Fruit fly (Drosophila melanogaster) whole organism, prepupa: ENCODE results near the gene CG2082.

Experiments
- Blimp-1 ChIP-seq: fragments of 200-800 bp; sonication (Bioruptor generic); optimal IDR thresholded peaks from 3 replicates; lab custom pipeline; 2017; ENCODE audit warnings: missing biosample characterization, missing genetic modification characterization, mild to moderate bottlenecking, moderate library complexity, missing genetic modification reagents
- CG10631 ChIP-seq: fragments of 200-800 bp; sonication (Bioruptor generic); optimal IDR thresholded peaks from 2 replicates; lab custom pipeline; 2016; ENCODE audit warnings: missing biosample characterization, missing genetic modification characterization
- CG10669 ChIP-seq: fragments of 200-800 bp; sonication (Bioruptor generic); optimal IDR thresholded peaks from 3 replicates; lab custom pipeline; 2018; ENCODE audit warnings: missing biosample characterization, mild to moderate bottlenecking, missing genetic modification characterization, moderate library complexity
- CG11294 ChIP-seq: fragments of 200-800 bp; sonication (Bioruptor generic); IDR thresholded peaks from 2 replicates; pipeline ENCODE4 v1.3.6; 2022; ENCODE audit warnings: missing biosample characterization, missing genetic modification characterization
- CG11762 ChIP-seq: fragments of 200-800 bp; sonication (Bioruptor generic); optimal IDR thresholded peaks from 3 replicates; lab custom pipeline; 2016; ENCODE audit warnings: missing biosample characterization, missing genetic modification characterization; ENCODE audit not compliant: insufficient read depth
- CG11902 ChIP-seq: fragments of 200-800 bp; sonication (Bioruptor generic); optimal IDR thresholded peaks from 3 replicates; lab custom pipeline; 2016; ENCODE audit warnings: missing biosample characterization, missing genetic modification characterization
- CG15336 ChIP-seq: fragments of 200-800 bp; sonication (Bioruptor generic); IDR thresholded peaks from 2 replicates; pipeline ENCODE4 v1.3.6; 2022; ENCODE audit warnings: missing biosample characterization, missing genetic modification characterization
- CG1621 ChIP-seq: fragments of 200-800 bp; sonication (Bioruptor generic); optimal IDR thresholded peaks from 3 replicates; lab custom pipeline; 2018; ENCODE audit warnings: missing biosample characterization, mild to moderate bottlenecking, missing genetic modification characterization
- CG31627 ChIP-seq: fragments of 200-800 bp; sonication (Bioruptor generic); optimal IDR thresholded peaks from 3 replicates; lab custom pipeline; 2016; ENCODE audit warnings: missing biosample characterization, missing genetic modification characterization
- CG34406 ChIP-seq: fragments of 200-800 bp; sonication (Bioruptor generic); optimal IDR thresholded peaks from 3 replicates; lab custom pipeline; 2016; ENCODE audit warnings: missing biosample characterization, missing genetic modification characterization
- CG3919 ChIP-seq: fragments of 200-800 bp; sonication (Bioruptor generic); optimal IDR thresholded peaks from 3 replicates; lab custom pipeline; 2016; ENCODE audit warnings: missing biosample characterization, missing genetic modification characterization
- CG4318 ChIP-seq: fragments of 200-800 bp; sonication (Bioruptor generic); optimal IDR thresholded peaks from 3 replicates; lab custom pipeline; 2017; ENCODE audit warnings: missing biosample characterization, mild to moderate bottlenecking, missing genetic modification characterization
- CG6276 ChIP-seq: fragments of 200-800 bp; sonication (Bioruptor generic); optimal IDR thresholded peaks from 2 replicates; lab custom pipeline; 2017; ENCODE audit warnings: missing biosample characterization, mild to moderate bottlenecking, missing genetic modification characterization
- CG6792 ChIP-seq: fragments of 200-800 bp; sonication (Bioruptor generic); optimal IDR thresholded peaks from 3 replicates; lab custom pipeline; 2016; ENCODE audit warnings: missing biosample characterization, missing genetic modification characterization
- CG6808 ChIP-seq: fragments of 200-800 bp; sonication (Bioruptor generic); optimal IDR thresholded peaks from 3 replicates; lab custom pipeline; 2017; ENCODE audit warnings: missing biosample characterization, missing genetic modification characterization, mild to moderate bottlenecking, moderate library complexity, missing genetic modification reagents
- CG7368 ChIP-seq: fragments of 200-800 bp; sonication (Bioruptor generic); optimal IDR thresholded peaks from 3 replicates; lab custom pipeline; 2016; ENCODE audit warnings: missing biosample characterization, missing genetic modification characterization
- CG8119 ChIP-seq: fragments of 200-800 bp; sonication (Bioruptor generic); IDR thresholded peaks from 3 replicates; pipeline ENCODE4 v1.3.6; 2022; ENCODE audit warnings: missing biosample characterization, missing genetic modification characterization
- CG8632 ChIP-seq: fragments of 200-800 bp; sonication (Bioruptor generic); optimal IDR thresholded peaks from 3 replicates; lab custom pipeline; 2016; ENCODE audit warnings: missing biosample characterization, missing genetic modification characterization
- CG9139 ChIP-seq: fragments of 200-800 bp; sonication (Bioruptor generic); optimal IDR thresholded peaks from 3 replicates; lab custom pipeline; 2017; ENCODE audit warnings: missing biosample characterization, mild to moderate bottlenecking, missing genetic modification characterization
- Eip75B ChIP-seq: fragments of 200-800 bp; sonication (Bioruptor generic); optimal IDR thresholded peaks from 3 replicates; lab custom pipeline; 2016; ENCODE audit warnings: missing biosample characterization, missing genetic modification characterization
- Eip78C ChIP-seq: fragments of 200-800 bp; sonication (Bioruptor generic); peaks from one replicate; lab custom pipeline; 2016; ENCODE audit warnings: missing biosample characterization, missing genetic modification characterization
- Eip93F ChIP-seq: fragments of 200-800 bp; sonication (Bioruptor generic); optimal IDR thresholded peaks from 2 replicates; lab custom pipeline; 2016; ENCODE audit warnings: missing biosample characterization, mild to moderate bottlenecking, missing genetic modification characterization
- Ets21C ChIP-seq: fragments of 200-800 bp; sonication (Bioruptor generic); optimal IDR thresholded peaks from 3 replicates; lab custom pipeline; 2016; ENCODE audit warnings: missing biosample characterization, missing genetic modification characterization
- Ets96B ChIP-seq: fragments of 200-800 bp; optimal IDR thresholded peaks from 2 replicates; lab custom pipeline; 2019; ENCODE audit warnings: missing biosample characterization, mild to moderate bottlenecking, missing genetic modification characterization, moderate library complexity
- Hr38 ChIP-seq: sonication (Bioruptor generic); optimal IDR thresholded peaks from 2 replicates; lab custom pipeline; 2016; ENCODE audit warnings: missing biosample characterization, missing genetic modification characterization
- Hr39 ChIP-seq: fragments of 200-800 bp; sonication (Bioruptor generic); optimal IDR thresholded peaks from 2 replicates; lab custom pipeline; 2016; ENCODE audit warnings: missing biosample characterization, missing genetic modification characterization
- Lpt ChIP-seq: fragments of 200-800 bp; sonication (Bioruptor generic); optimal IDR thresholded peaks from 3 replicates; lab custom pipeline; 2016; ENCODE audit warnings: missing biosample characterization, missing genetic modification characterization
- OdsH ChIP-seq: fragments of 200-800 bp; sonication (Bioruptor generic); optimal IDR thresholded peaks from 3 replicates; lab custom pipeline; 2016; ENCODE audit warnings: missing biosample characterization, missing genetic modification characterization
- Smox ChIP-seq: fragments of 200-800 bp; sonication (Bioruptor generic); optimal IDR thresholded peaks from 3 replicates; lab custom pipeline; 2016; ENCODE audit warnings: missing biosample characterization, missing genetic modification characterization
- Sox102F ChIP-seq: fragments of 200-800 bp; sonication (Bioruptor generic); optimal IDR thresholded peaks from 2 replicates; lab custom pipeline; 2016; ENCODE audit warnings: missing biosample characterization, mild to moderate bottlenecking, missing genetic modification characterization
- Sox14 ChIP-seq: fragments of 200-800 bp; sonication (Bioruptor generic); optimal IDR thresholded peaks from 3 replicates; lab custom pipeline; 2016; ENCODE audit warnings: missing biosample characterization, missing genetic modification characterization
- Sox15 ChIP-seq: fragments of 200-800 bp; sonication (Bioruptor generic); optimal IDR thresholded peaks from 3 replicates; lab custom pipeline; 2016; ENCODE audit warnings: missing biosample characterization, missing genetic modification characterization
- achi ChIP-seq: fragments of 200-800 bp; sonication (Bioruptor generic); optimal IDR thresholded peaks from 3 replicates; lab custom pipeline; 2016; ENCODE audit warnings: missing biosample characterization, missing genetic modification characterization
- acj6 ChIP-seq: fragments of 200-800 bp; sonication (Bioruptor generic); optimal IDR thresholded peaks from 3 replicates; lab custom pipeline; 2016; ENCODE audit warnings: missing biosample characterization, missing genetic modification characterization
- cyc ChIP-seq: fragments of 200-800 bp; sonication (Bioruptor generic); optimal IDR thresholded peaks from 3 replicates; lab custom pipeline; 2016; ENCODE audit warnings: missing biosample characterization, missing genetic modification characterization
- dac ChIP-seq: fragments of 200-800 bp; sonication (Bioruptor generic); optimal IDR thresholded peaks from 2 replicates; lab custom pipeline; 2017; ENCODE audit warnings: missing biosample characterization, mild to moderate bottlenecking, missing genetic modification characterization
- dsx ChIP-seq: fragments of 200-800 bp; optimal IDR thresholded peaks from 3 replicates; lab custom pipeline; 2019; ENCODE audit warnings: missing biosample characterization, mild to moderate bottlenecking, missing genetic modification characterization, moderate library complexity; ENCODE audit not compliant: poor library complexity, severe bottlenecking
- fd59A ChIP-seq: fragments of 200-800 bp; sonication (Bioruptor generic); optimal IDR thresholded peaks from 2 replicates; lab custom pipeline; 2017; ENCODE audit warnings: missing biosample characterization, mild to moderate bottlenecking, missing genetic modification characterization, missing genetic modification reagents
- fkh ChIP-seq: fragments of 200-800 bp; sonication (Bioruptor generic); optimal IDR thresholded peaks from 3 replicates; lab custom pipeline; 2017; ENCODE audit warnings: missing biosample characterization, mild to moderate bottlenecking, missing genetic modification characterization, moderate library complexity
- lz ChIP-seq: fragments of 200-800 bp; sonication (Bioruptor generic); optimal IDR thresholded peaks from 3 replicates; lab custom pipeline; 2016; ENCODE audit warnings: missing biosample characterization, missing genetic modification characterization
- pdm3 ChIP-seq: fragments of 200-800 bp; sonication (Bioruptor generic); optimal IDR thresholded peaks from 3 replicates; lab custom pipeline; 2016; ENCODE audit warnings: missing biosample characterization, missing genetic modification characterization
- salr ChIP-seq, 2 experiments: fragments of 200-800 bp; sonication (Bioruptor generic); optimal IDR thresholded peaks; 3 replicates each; lab custom pipeline; 2016 to 2018; ENCODE audit warnings: missing biosample characterization in 2 of 2, missing genetic modification characterization in 2 of 2, mild to moderate bottlenecking in 1 of 2
- ss ChIP-seq, 2 experiments: fragments of 200-800 bp; sonication (Bioruptor generic); optimal IDR thresholded peaks; 2 replicates in 1 of 2; 3 replicates in 1 of 2; lab custom pipeline; 2017 to 2018; ENCODE audit warnings: mild to moderate bottlenecking in 2 of 2, missing biosample characterization in 2 of 2, missing genetic modification characterization in 2 of 2, moderate library complexity in 1 of 2
- svp ChIP-seq: fragments of 200-800 bp; sonication (Bioruptor generic); peaks from one replicate; lab custom pipeline; 2016; ENCODE audit warnings: missing biosample characterization, missing genetic modification characterization
- topi ChIP-seq: fragments of 200-800 bp; sonication (Bioruptor generic); optimal IDR thresholded peaks from 3 replicates; lab custom pipeline; 2016; ENCODE audit warnings: missing biosample characterization, missing genetic modification characterization
- vri ChIP-seq: fragments of 200-800 bp; sonication (Bioruptor generic); optimal IDR thresholded peaks from 3 replicates; lab custom pipeline; 2016; ENCODE audit warnings: missing biosample characterization, mild to moderate bottlenecking, missing genetic modification characterization

CG2082 gene

DNA sequence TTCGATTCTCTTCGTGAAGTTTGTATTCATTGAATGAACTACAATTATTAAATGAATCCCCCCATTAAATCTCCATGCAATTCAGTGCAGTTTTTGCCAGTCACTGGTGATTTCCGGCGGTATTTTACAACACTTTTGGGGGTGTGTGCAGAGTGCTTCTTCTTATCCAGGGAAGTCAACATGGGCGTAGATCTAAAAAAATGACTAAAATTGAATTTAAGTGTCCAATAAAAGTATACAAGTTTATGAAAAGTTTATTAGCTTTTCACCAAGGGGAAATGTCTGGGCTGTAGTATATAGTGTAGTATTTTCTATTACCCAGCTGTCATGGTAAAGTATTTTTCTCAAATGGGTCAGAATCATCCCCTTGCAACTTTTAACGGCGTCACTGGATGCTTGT, 10.6 kb upstream of the CG2082 start, which contains the start of gene Hpf1 (continued):
- peak; percentile 98 for TF ChIP-seq CG6808 (GFP tag; lab: Kevin White, UChicago)
- peak; percentile 99 for TF ChIP-seq CG34406 (GFP tag; lab: Kevin White, UChicago)
- TF ChIP-seq lz (GFP tag; lab: Kevin White, UChicago): peak; percentile 99
- TF ChIP-seq CG6276: peak; percentile 99
- peak; percentile 95 to 98 for TF ChIP-seq ss (GFP tag; optimal IDR thresholded peaks at IDR 0.05; lab: Kevin White, UChicago)
- TF ChIP-seq salr (GFP tag; optimal IDR thresholded peaks at IDR 0.05; lab: Kevin White, UChicago): peak; percentile 98 to 99
- TF ChIP-seq Eip93F (GFP tag; lab: Kevin White, UChicago): peak; percentile 99
- TF ChIP-seq Sox102F (GFP tag; lab: Kevin White, UChicago): peak; percentile 100
- peak; percentile 98 for TF ChIP-seq CG8119 (GFP tag; lab: Robert Waterston, UW)
- peak; percentile 99 for TF ChIP-seq CG1621 (tag; lab: Kevin White, UChicago)
- TF ChIP-seq CG31627 (GFP tag; lab: Kevin White, UChicago): peak; percentile 99
- peak; percentile 99 for TF ChIP-seq CG15336
- peak; percentile 99 for TF ChIP-seq cyc (GFP tag; lab: Kevin White, UChicago)
- TF ChIP-seq Sox14 (GFP tag; lab: Kevin White, UChicago): peak; percentile 99
- peak; percentile 99 for TF ChIP-seq CG3919 (GFP tag; lab: Kevin White, UChicago)
- peak; percentile 99 for TF ChIP-seq CG11762 (GFP tag; lab: Kevin White, UChicago)
- TF ChIP-seq acj6: peak; percentile 99
- TF ChIP-seq topi (GFP tag; lab: Kevin White, UChicago): peak; percentile 99
- TF ChIP-seq Ets96B: peak; percentile 99
- no peak for TF ChIP-seq fkh (GFP tag; lab: Kevin White, UChicago)
- TF ChIP-seq CG10669 (GFP tag; lab: Kevin White, UChicago): peak; percentile 99
- peak; percentile 99 for TF ChIP-seq Ets21C
- TF ChIP-seq Blimp-1 (GFP tag; lab: Kevin White, UChicago): peak; percentile 95
- TF ChIP-seq achi (GFP tag; lab: Kevin White, UChicago): peak; percentile 99
- TF ChIP-seq CG7368 (GFP tag; lab: Kevin White, UChicago): peak; percentile 99
- peak; percentile 98 for TF ChIP-seq CG11294 (GFP tag; lab: Robert Waterston, UW)
- TF ChIP-seq Eip78C (GFP tag; lab: Kevin White, UChicago): peak; percentile 100
- TF ChIP-seq CG10631 (GFP tag; lab: Kevin White, UChicago): peak; percentile 99
- peak; percentile 93 for TF ChIP-seq Hr38 (GFP tag; lab: Kevin White, UChicago)
- TF ChIP-seq Lpt (GFP tag; lab: Kevin White, UChicago): peak; percentile 99
- peak; percentile 98 for TF ChIP-seq fd59A (GFP tag; lab: Kevin White, UChicago)
- TF ChIP-seq svp (GFP tag; lab: Kevin White, UChicago): peak; percentile 100
- TF ChIP-seq dsx (GFP tag; lab: Kevin White, UChicago): peak; percentile 97
- peak; percentile 99 for TF ChIP-seq Sox15 (GFP tag; lab: Kevin White, UChicago)
- peak; percentile 99 for TF ChIP-seq Smox (GFP tag; lab: Kevin White, UChicago)
- TF ChIP-seq pdm3 (GFP tag; lab: Kevin White, UChicago): peak; percentile 99
- TF ChIP-seq CG9139: peak; percentile 96

DNA sequence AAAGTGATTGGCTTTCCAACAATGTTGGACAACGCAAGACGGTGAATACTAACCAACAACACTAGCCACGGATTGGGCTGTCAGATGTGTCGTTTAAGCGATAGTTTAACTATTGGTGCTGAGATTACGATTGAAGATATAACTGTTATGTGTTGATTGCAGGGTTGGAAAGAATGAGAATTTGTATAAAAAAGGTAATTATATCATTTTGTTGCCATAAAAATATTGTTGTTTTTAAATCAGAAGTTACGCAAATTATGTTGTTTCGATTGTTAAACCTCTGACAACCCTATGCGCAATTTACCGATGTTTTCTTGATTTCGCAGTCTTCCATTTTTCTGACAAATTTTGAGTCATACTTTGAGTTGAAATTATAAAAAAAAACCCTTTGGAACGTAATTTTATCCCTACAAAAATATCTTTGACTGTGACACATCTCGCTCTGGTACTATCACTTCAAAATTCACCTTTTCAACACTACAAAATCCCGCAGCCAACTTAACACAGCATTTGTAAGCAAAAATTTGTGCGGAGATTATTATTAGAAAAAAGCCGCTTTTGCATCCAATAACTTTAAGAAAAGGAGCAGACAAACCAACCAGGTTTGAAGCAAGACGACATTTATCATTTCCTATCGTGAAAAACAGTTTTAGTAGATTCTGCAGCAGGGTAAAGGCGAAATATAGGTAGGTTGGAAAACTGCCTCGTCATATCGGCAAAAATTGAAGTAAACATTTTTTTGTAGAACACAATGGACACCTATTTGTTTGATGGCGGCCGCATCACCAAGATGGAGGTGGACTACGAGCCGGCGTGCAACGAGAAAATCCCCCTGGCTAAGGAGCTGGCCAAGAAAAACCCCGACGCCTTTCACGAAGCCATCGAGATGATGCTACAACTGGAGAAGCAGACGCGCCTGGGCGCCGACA, 8.4 kb upstream of the CG2082 start, which contains the start of the genes Hat1 and Rpn5:
Hat1 (minus strand) TSS at position 360 of the 929 bp plus-strand sequence.
Rpn5 (plus strand) TSS at position 469 of the 929 bp plus-strand sequence.
- peak; percentile 51 for TF ChIP-seq dsx (GFP tag; lab: Kevin White, UChicago)
- peak; percentile 77 for TF ChIP-seq vri (GFP tag; lab: Kevin White, UChicago)
- peak; percentile 48 for TF ChIP-seq dac (GFP tag; lab: Kevin White, UChicago)
- peak; percentile 41; the same call in 1 of the 2 replicates for TF ChIP-seq CG15336
- no peak for TF ChIP-seq CG10669 (GFP tag; lab: Kevin White, UChicago)
- peak; percentile 48; the same call in 2 of the 3 replicates for TF ChIP-seq CG8119 (GFP tag; lab: Robert Waterston, UW)
- peak; percentile 86 for TF ChIP-seq CG6792 (GFP tag; lab: Kevin White, UChicago)
- TF ChIP-seq ss (GFP tag; optimal IDR thresholded peaks at IDR 0.05; lab: Kevin White, UChicago): peak; percentile 20 to 57
- TF ChIP-seq CG4318 (GFP tag; lab: Kevin White, UChicago): peak; percentile 64
- peak; percentile 77 for TF ChIP-seq CG8632
- TF ChIP-seq OdsH (GFP tag; lab: Kevin White, UChicago): peak; percentile 92
- TF ChIP-seq CG11902 (GFP tag; lab: Kevin White, UChicago): peak; percentile 81
- TF ChIP-seq Lpt (GFP tag; lab: Kevin White, UChicago): peak; percentile 59
- peak; percentile 92 for TF ChIP-seq Hr39
- TF ChIP-seq CG6276: no peak
- TF ChIP-seq CG31627 (GFP tag; lab: Kevin White, UChicago): peak; percentile 94
- peak; percentile 92 for TF ChIP-seq svp (GFP tag; lab: Kevin White, UChicago)
- TF ChIP-seq acj6: peak; percentile 87
- TF ChIP-seq pdm3 (GFP tag; lab: Kevin White, UChicago): peak; percentile 90
- TF ChIP-seq CG6808 (GFP tag; lab: Kevin White, UChicago): peak; percentile 65
- no peak for TF ChIP-seq fkh (GFP tag; lab: Kevin White, UChicago)
- peak; percentile 92 for TF ChIP-seq Eip75B (GFP tag; lab: Kevin White, UChicago)
